Fruit fly (Drosophila melanogaster) Kc167 (cell line): ENCODE data around the gene Gyc89Db.

ENCODE experiments used
- Myc ChIP-seq: fragments of >200 bp; optimal IDR thresholded peaks from 2 replicates; lab custom pipeline; 2017; ENCODE audit warnings: missing external identifiers
- Sin3A ChIP-seq: fragments of >200 bp; optimal IDR thresholded peaks from 2 replicates; lab custom pipeline; 2018; ENCODE audit warnings: missing external identifiers
- h ChIP-seq: fragments of >200 bp; optimal IDR thresholded peaks from 3 replicates; lab custom pipeline; 2018; ENCODE audit warnings: missing external identifiers
- psq ChIP-seq: fragments of >200 bp; optimal IDR thresholded peaks from 2 replicates; lab custom pipeline; 2017; ENCODE audit warnings: missing external identifiers

DNA sequence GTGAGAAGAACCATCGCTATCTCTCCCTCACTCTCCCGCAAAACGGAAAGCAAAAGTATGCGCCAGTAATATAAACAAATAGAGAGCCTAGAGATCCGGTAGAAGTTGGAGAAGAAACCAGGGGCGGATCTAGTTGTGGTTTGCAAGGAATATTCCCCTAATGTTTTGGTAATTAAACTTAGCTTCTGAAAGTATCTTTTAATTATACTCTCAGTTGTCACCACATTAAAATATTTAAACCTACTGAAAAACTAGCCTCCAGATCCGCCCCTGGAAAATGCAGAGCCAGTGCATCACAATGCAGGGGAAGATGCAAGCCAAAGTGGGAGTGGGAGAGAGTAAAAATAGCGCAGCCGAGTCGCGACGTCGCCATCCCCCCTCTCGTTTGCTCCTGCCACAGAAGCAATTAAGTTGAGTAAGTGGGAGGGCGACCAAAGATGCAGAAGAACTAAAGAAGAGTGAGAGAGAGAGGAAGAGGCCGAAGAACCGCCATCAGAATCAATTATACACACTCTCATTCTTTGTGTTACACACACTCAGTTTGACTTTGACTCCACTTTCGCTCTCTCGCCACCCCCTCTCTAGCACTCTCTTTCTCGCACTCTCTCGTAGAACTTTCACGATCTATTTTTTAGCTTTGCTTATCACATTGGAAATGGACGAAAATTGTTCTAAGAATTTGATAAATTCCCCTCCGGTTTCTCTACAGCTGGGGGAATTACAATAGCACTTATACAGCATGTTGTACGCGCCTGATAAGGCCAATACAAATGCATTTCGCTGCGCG is 27.5 kb upstream of the Gyc89Db start:
- TF ChIP-seq Myc (lab: Kevin White, UChicago) (no peak), psq (lab: Kevin White, UChicago) (no peak), h (no peak), Sin3A (lab: Kevin White, UChicago) (no peak)
